Worm (Caenorhabditis elegans) whole organism, young adult: ENCODE measurements around the gene srh-42.

ENCODE experiments used
- B0019.2 ChIP-seq: fragments of 200-800 bp; sonication (Bioruptor generic); conservative IDR thresholded peaks from 2 replicates; pipeline ENCODE4 v1.3.6; 2022; ENCODE audit warnings: missing genetic modification reagents, missing genetic modification characterization, missing compliant biosample characterization
- D2030.7 ChIP-seq: fragments of 200-800 bp; sonication (Bioruptor generic); IDR thresholded peaks from 2 replicates; pipeline ENCODE4 v1.3.6; 2022; ENCODE audit warnings: missing genetic modification reagents, missing genetic modification characterization, missing compliant biosample characterization
- F39B2.1 ChIP-seq: fragments of 200-800 bp; sonication (Bioruptor generic); IDR thresholded peaks from 2 replicates; pipeline ENCODE4 v1.3.6; 2022; ENCODE audit warnings: missing genetic modification reagents, missing genetic modification characterization, missing compliant biosample characterization
- F49E8.2 ChIP-seq: sonication (generic microtip); optimal IDR thresholded peaks from 3 replicates; lab custom pipeline; 2017; ENCODE audit warnings: missing genetic modification characterization, mild to moderate bottlenecking, missing compliant biosample characterization, antibody characterized with exemption, moderate library complexity; ENCODE audit not compliant: insufficient read depth
- F52B5.7 ChIP-seq: sonication (generic microtip); optimal IDR thresholded peaks from 2 replicates; lab custom pipeline; 2016; ENCODE audit warnings: mild to moderate bottlenecking, missing genetic modification characterization, missing compliant biosample characterization
- T07F8.4 ChIP-seq: sonication (generic microtip); optimal IDR thresholded peaks from 2 replicates; lab custom pipeline; 2016; ENCODE audit warnings: mild to moderate bottlenecking, missing genetic modification characterization, moderate library complexity, missing compliant biosample characterization
- T26A5.8 ChIP-seq: sonication (generic microtip); optimal IDR thresholded peaks from 2 replicates; lab custom pipeline; 2016; ENCODE audit warnings: missing genetic modification characterization, missing compliant biosample characterization
- Y56A3A.18 ChIP-seq: fragments of 200-800 bp; sonication (Bioruptor generic); IDR thresholded peaks from 2 replicates; pipeline ENCODE4 v1.3.6; 2022; ENCODE audit warnings: missing genetic modification reagents, missing genetic modification characterization, missing compliant biosample characterization
- Y67H2A.10 ChIP-seq: fragments of 200-800 bp; sonication (Bioruptor generic); conservative IDR thresholded peaks from 2 replicates; pipeline ENCODE4 v1.3.6; 2022; ENCODE audit warnings: missing genetic modification reagents, missing genetic modification characterization, missing compliant biosample characterization
- akir-1 ChIP-seq: fragments of 200-800 bp; sonication (Bioruptor generic); optimal IDR thresholded peaks from 2 replicates; lab custom pipeline; 2018; ENCODE audit warnings: mild to moderate bottlenecking, missing genetic modification characterization, moderate library complexity, missing compliant biosample characterization
- cebp-1 ChIP-seq, 2 experiments: fragments of 200-800 bp in 1 of 2; sonication (Bioruptor generic) in 1 of 2; sonication (generic microtip) in 1 of 2; IDR thresholded peaks in 1 of 2; optimal IDR thresholded peaks in 1 of 2; 2 replicates each; pipeline versions ENCODE4 v1.3.6 to Lab custom; 2017 to 2022; ENCODE audit warnings: missing compliant biosample characterization in 2 of 2, missing genetic modification characterization in 2 of 2, mild to moderate bottlenecking in 1 of 2, missing genetic modification reagents in 1 of 2, moderate library complexity in 1 of 2
- ceh-100 ChIP-seq: fragments of 200-800 bp; sonication (Bioruptor generic); IDR thresholded peaks from 2 replicates; pipeline ENCODE4 v1.3.6; 2022; ENCODE audit warnings: missing genetic modification reagents, missing genetic modification characterization, missing compliant biosample characterization
- ceh-58 ChIP-seq: fragments of 200-800 bp; sonication (Bioruptor generic); IDR thresholded peaks from 2 replicates; pipeline ENCODE4 v1.3.6; 2022; ENCODE audit warnings: missing genetic modification characterization, missing compliant biosample characterization
- chd-7 ChIP-seq: sonication (generic microtip); optimal IDR thresholded peaks from 2 replicates; lab custom pipeline; 2016; ENCODE audit warnings: mild to moderate bottlenecking, missing genetic modification characterization, moderate library complexity, missing compliant biosample characterization
- egl-44 ChIP-seq: fragments of 200-800 bp; sonication (Bioruptor generic); IDR thresholded peaks from 2 replicates; pipeline ENCODE4 v1.3.6; 2022; ENCODE audit warnings: missing genetic modification reagents, missing genetic modification characterization, missing compliant biosample characterization
- ekl-4 ChIP-seq: fragments of 200-800 bp; sonication (Bioruptor generic); IDR thresholded peaks from 2 replicates; pipeline ENCODE4 v1.3.6; 2022; ENCODE audit warnings: missing genetic modification reagents, missing genetic modification characterization, missing compliant biosample characterization
- ets-4 ChIP-seq: fragments of 200-800 bp; sonication (Bioruptor generic); optimal IDR thresholded peaks from 2 replicates; lab custom pipeline; 2018; ENCODE audit warnings: mild to moderate bottlenecking, missing genetic modification characterization, missing compliant biosample characterization
- fkh-3 ChIP-seq: sonication (generic microtip); optimal IDR thresholded peaks from 2 replicates; lab custom pipeline; 2016; ENCODE audit warnings: mild to moderate bottlenecking, missing genetic modification characterization, missing compliant biosample characterization
- gei-17 ChIP-seq: fragments of 200-800 bp; sonication (Bioruptor generic); optimal IDR thresholded peaks from 2 replicates; lab custom pipeline; 2018; ENCODE audit warnings: mild to moderate bottlenecking, missing genetic modification characterization, missing compliant biosample characterization
- hmg-20 ChIP-seq: fragments of 200-800 bp; sonication (Bioruptor generic); IDR thresholded peaks from 2 replicates; pipeline ENCODE4 v1.3.6; 2022; ENCODE audit warnings: missing genetic modification reagents, missing genetic modification characterization, missing compliant biosample characterization
- hrde-1 ChIP-seq: sonication (generic microtip); optimal IDR thresholded peaks from 2 replicates; lab custom pipeline; 2016; ENCODE audit warnings: missing genetic modification characterization, mild to moderate bottlenecking, missing compliant biosample characterization, moderate library complexity, missing genotype, missing genetic modification reagents, borderline replicate concordance
- lag-1 ChIP-seq: fragments of 200-800 bp; sonication (Bioruptor generic); IDR thresholded peaks from 2 replicates; pipeline ENCODE4 v1.3.6; 2022; ENCODE audit warnings: missing genetic modification reagents, missing genetic modification characterization, missing compliant biosample characterization
- let-607 ChIP-seq, 2 experiments: fragments of 200-800 bp in 1 of 2; sonication (Bioruptor generic) in 1 of 2; sonication (generic microtip) in 1 of 2; optimal IDR thresholded peaks; 2 replicates each; lab custom pipeline; 2016 to 2018; ENCODE audit warnings: mild to moderate bottlenecking in 2 of 2, missing compliant biosample characterization in 2 of 2, missing genetic modification characterization in 2 of 2, moderate library complexity in 2 of 2, missing genotype in 1 of 2
- lir-1 ChIP-seq: fragments of 200-800 bp; sonication (Bioruptor generic); conservative IDR thresholded peaks from 2 replicates; pipeline ENCODE4 v1.3.6; 2022; ENCODE audit warnings: missing genetic modification reagents, missing genetic modification characterization, missing compliant biosample characterization
- madf-10 ChIP-seq: sonication (generic microtip); optimal IDR thresholded peaks from 2 replicates; lab custom pipeline; 2016; ENCODE audit warnings: mild to moderate bottlenecking, missing genetic modification characterization, missing compliant biosample characterization
- madf-8 ChIP-seq: fragments of 200-800 bp; sonication (Bioruptor generic); conservative IDR thresholded peaks from 2 replicates; pipeline ENCODE4 v1.3.6; 2022; ENCODE audit warnings: missing genetic modification reagents, missing genetic modification characterization, missing compliant biosample characterization
- mcd-1 ChIP-seq: fragments of 200-800 bp; sonication (Bioruptor generic); IDR thresholded peaks from 2 replicates; pipeline ENCODE4 v1.3.6; 2022; ENCODE audit warnings: missing genetic modification reagents, missing genetic modification characterization, missing compliant biosample characterization
- nfya-1 ChIP-seq: sonication (generic microtip); optimal IDR thresholded peaks from 2 replicates; lab custom pipeline; 2017; ENCODE audit warnings: antibody characterized with exemption, missing compliant biosample characterization, missing genetic modification characterization, borderline replicate concordance; ENCODE audit not compliant: insufficient read depth
- nhr-120 ChIP-seq: fragments of 200-800 bp; sonication (Bioruptor generic); IDR thresholded peaks from 2 replicates; pipeline ENCODE4 v1.3.6; 2022; ENCODE audit warnings: missing genetic modification characterization, missing compliant biosample characterization
- nhr-179 ChIP-seq: sonication (generic microtip); optimal IDR thresholded peaks from 2 replicates; lab custom pipeline; 2016; ENCODE audit warnings: mild to moderate bottlenecking, missing genetic modification characterization, missing compliant biosample characterization
- nhr-90 ChIP-seq: sonication (generic microtip); optimal IDR thresholded peaks from 2 replicates; lab custom pipeline; 2016; ENCODE audit warnings: missing genotype, mild to moderate bottlenecking, missing genetic modification characterization, missing compliant biosample characterization
- repo-1 ChIP-seq: sonication (generic microtip); optimal IDR thresholded peaks from 2 replicates; lab custom pipeline; 2017; ENCODE audit warnings: mild to moderate bottlenecking, missing genetic modification characterization, missing compliant biosample characterization
- sdz-38 ChIP-seq: sonication (generic microtip); optimal IDR thresholded peaks from 2 replicates; lab custom pipeline; 2016; ENCODE audit warnings: missing genotype, missing genetic modification characterization, missing compliant biosample characterization
- snpc-1.3 ChIP-seq: sonication (generic microtip); optimal IDR thresholded peaks from 2 replicates; lab custom pipeline; 2017; ENCODE audit warnings: missing genetic modification characterization, mild to moderate bottlenecking, missing compliant biosample characterization, antibody characterized with exemption, moderate library complexity, missing genotype, missing genetic modification reagents; ENCODE audit not compliant: insufficient read depth
- snpc-4 ChIP-seq, 5 experiments: fragments of 150-350 bp in 1 of 5; sonication (generic microtip) in 4 of 5; optimal IDR thresholded peaks; 2 replicates each; lab custom pipeline; 2014 to 2018; ENCODE audit warnings: missing genetic modification characterization in 5 of 5, missing biosample characterization in 3 of 5, antibody characterized with exemption in 2 of 5, mild to moderate bottlenecking in 2 of 5, missing compliant biosample characterization in 2 of 5, missing genotype in 2 of 5, moderate library complexity in 2 of 5, missing genetic modification reagents in 1 of 5
- tbp1 ChIP-seq: fragments of 200-800 bp; sonication (Bioruptor generic); optimal IDR thresholded peaks from 2 replicates; lab custom pipeline; 2018; ENCODE audit warnings: mild to moderate bottlenecking, missing genetic modification characterization, missing compliant biosample characterization
- tbx-9 ChIP-seq: sonication (generic microtip); optimal IDR thresholded peaks from 2 replicates; lab custom pipeline; 2016; ENCODE audit warnings: borderline replicate concordance, missing genetic modification characterization, inconsistent platforms, missing compliant biosample characterization
- tlf-1 ChIP-seq: fragments of 200-800 bp; sonication (Bioruptor generic); optimal IDR thresholded peaks from 2 replicates; lab custom pipeline; 2018; ENCODE audit warnings: mild to moderate bottlenecking, missing genetic modification characterization, missing compliant biosample characterization
- zfh-2 ChIP-seq: fragments of 200-800 bp; sonication (Bioruptor generic); conservative IDR thresholded peaks from 2 replicates; pipeline ENCODE4 v1.3.6; 2022; ENCODE audit warnings: missing genetic modification reagents, missing genetic modification characterization, missing compliant biosample characterization
- zim-3 ChIP-seq: sonication (generic microtip); optimal IDR thresholded peaks from 2 replicates; lab custom pipeline; 2017; ENCODE audit warnings: mild to moderate bottlenecking, missing genetic modification characterization, moderate library complexity, missing compliant biosample characterization
- ztf-18 ChIP-seq: sonication (generic microtip); optimal IDR thresholded peaks from 2 replicates; lab custom pipeline; 2016; ENCODE audit warnings: missing genotype, mild to moderate bottlenecking, missing genetic modification characterization, missing compliant biosample characterization
- ztf-22 ChIP-seq: fragments of 200-800 bp; sonication (Bioruptor generic); optimal IDR thresholded peaks from 2 replicates; lab custom pipeline; 2018; ENCODE audit warnings: mild to moderate bottlenecking, missing genetic modification characterization, moderate library complexity, missing compliant biosample characterization
- ztf-26 ChIP-seq: sonication (generic microtip); optimal IDR thresholded peaks from 2 replicates; lab custom pipeline; 2017; ENCODE audit warnings: missing genetic modification characterization, missing compliant biosample characterization
- ztf-28 ChIP-seq: fragments of 200-800 bp; sonication (Bioruptor generic); IDR thresholded peaks from 2 replicates; pipeline ENCODE4 v1.3.6; 2022; ENCODE audit warnings: missing genetic modification reagents, missing genetic modification characterization, missing compliant biosample characterization
- ztf-6 ChIP-seq: fragments of 200-800 bp; sonication (Bioruptor generic); IDR thresholded peaks from 2 replicates; pipeline ENCODE4 v1.3.6; 2022; ENCODE audit warnings: missing genetic modification reagents, missing genetic modification characterization, missing compliant biosample characterization

Gene srh-42

DNA sequence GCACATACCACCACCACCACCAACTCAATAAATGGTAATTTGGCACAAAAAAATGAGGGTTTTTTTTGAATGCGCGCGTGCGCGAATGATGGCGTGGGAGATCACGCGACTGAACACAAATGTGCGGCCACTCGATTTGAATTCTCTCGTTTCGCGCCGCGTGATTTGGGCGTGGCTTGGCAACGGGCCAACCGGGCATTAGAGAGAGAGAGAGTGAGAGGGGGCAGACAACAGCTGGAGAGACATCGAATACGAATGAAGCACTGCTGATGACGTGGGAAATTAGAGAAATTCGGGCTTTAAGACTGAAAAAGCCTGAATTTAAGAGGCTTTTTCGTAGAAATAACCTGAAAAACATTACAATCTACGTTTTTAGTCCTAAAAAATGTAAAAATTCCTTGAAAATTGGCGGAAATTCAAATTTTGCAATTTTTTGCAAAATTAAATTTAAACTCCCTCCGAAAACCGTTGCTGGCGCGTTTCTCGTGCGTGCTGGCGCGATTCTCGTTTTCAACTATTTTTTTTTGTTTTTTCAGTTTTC is 37.4 kb downstream of the srh-42 start (continued):
- TF ChIP-seq cebp-1 (GFP tag; IDR thresholded peaks at IDR 0.05; lab: Robert Waterston, UW) (peak; percentile 61), cebp-1 (tag; optimal IDR thresholded peaks at IDR 0.05; lab: Kevin White, UChicago) (peak; percentile 94), let-607 (tag; optimal IDR thresholded peaks at IDR 0.05; lab: Kevin White, UChicago) (peak; percentile 83 to 89), tbp1 (GFP tag; lab: Kevin White, UChicago) (peak; percentile 66), Y56A3A.18 (GFP tag; lab: Robert Waterston, UW) (peak; percentile 70), ets-4 (GFP tag; lab: Kevin White, UChicago) (peak; percentile 97), D2030.7 (GFP tag; lab: Robert Waterston, UW) (peak; percentile 77), Y67H2A.10 (peak; percentile 82), T07F8.4 (tag; lab: Kevin White, UChicago) (peak; percentile 43), nfya-1 (tag; lab: Kevin White, UChicago) (no peak), mcd-1 (GFP tag; lab: Robert Waterston, UW) (peak; percentile 88), F49E8.2 (tag; lab: Kevin White, UChicago) (peak; percentile 35), ztf-26 (peak; percentile 95), nhr-90 (tag; lab: Kevin White, UChicago) (peak; percentile 90), fkh-3 (tag; lab: Kevin White, UChicago) (peak; percentile 56), ekl-4 (GFP tag; lab: Robert Waterston, UW) (peak; percentile 95), nhr-179 (tag; lab: Kevin White, UChicago) (peak; percentile 71), akir-1 (GFP tag; lab: Kevin White, UChicago) (no peak), chd-7 (tag; lab: Kevin White, UChicago) (peak; percentile 88), madf-10 (tag; lab: Kevin White, UChicago) (peak; percentile 87), zfh-2 (GFP tag; lab: Robert Waterston, UW) (peak; percentile 98), lag-1 (GFP tag; lab: Robert Waterston, UW) (no peak), ztf-6 (peak; percentile 10; the same call in 1 of the 2 replicates), madf-8 (GFP tag; lab: Robert Waterston, UW) (peak; percentile 87), tbx-9 (tag; lab: Kevin White, UChicago) (no peak), nhr-120 (GFP tag; lab: Robert Waterston, UW) (no peak), hmg-20 (GFP tag; lab: Robert Waterston, UW) (peak; percentile 74), ztf-22 (peak; percentile 88), egl-44 (GFP tag; lab: Robert Waterston, UW) (peak; percentile 95), lir-1 (peak; percentile 82), F39B2.1 (GFP tag; lab: Robert Waterston, UW) (peak; percentile 79), snpc-4 (GFP tag; optimal IDR thresholded peaks at IDR 0.05; lab: Kevin White, UChicago) (peak; percentile 7), snpc-4 (tag; optimal IDR thresholded peaks at IDR 0.05; lab: Kevin White, UChicago) (peak in 3 of 4 experiments; percentile 55 to 86 (median 79)), F52B5.7 (tag; lab: Kevin White, UChicago) (peak; percentile 96), zim-3 (tag; lab: Kevin White, UChicago) (peak; percentile 88), ztf-18 (tag; lab: Kevin White, UChicago) (peak; percentile 96), hrde-1 (tag; lab: Kevin White, UChicago) (peak; percentile 81), ztf-28 (GFP tag; lab: Robert Waterston, UW) (peak; percentile 47; the same call in 1 of the 2 replicates), B0019.2 (GFP tag; lab: Robert Waterston, UW) (peak; percentile 68), T26A5.8 (tag; lab: Kevin White, UChicago) (peak; percentile 55), ceh-100 (GFP tag; lab: Robert Waterston, UW) (peak; percentile 78), snpc-1.3 (tag; lab: Kevin White, UChicago) (no peak), repo-1 (tag; lab: Kevin White, UChicago) (peak; percentile 97), tlf-1 (GFP tag; lab: Kevin White, UChicago) (peak; percentile 96), ceh-58 (peak; percentile 76; the same call in 1 of the 2 replicates), gei-17 (GFP tag; lab: Kevin White, UChicago) (peak; percentile 71), sdz-38 (no peak)
